Fruit fly (Drosophila melanogaster) whole organism, embryonic: ENCODE results near the gene CG11700.

ENCODE experiments used
- BtbVII ChIP-seq: fragments of 200-800 bp; sonication (Bioruptor generic); optimal IDR thresholded peaks from 3 replicates; lab custom pipeline; 2017; ENCODE audit warnings: missing biosample characterization, mild to moderate bottlenecking, missing genetic modification characterization
- CG1024 ChIP-seq: fragments of 200-800 bp; sonication (Bioruptor generic); IDR thresholded peaks from 2 replicates; pipeline ENCODE4 v1.3.6; 2022; ENCODE audit warnings: missing biosample characterization, missing genetic modification characterization
- CG10321 ChIP-seq: fragments of 200-800 bp; sonication (Bioruptor generic); IDR thresholded peaks from 2 replicates; pipeline ENCODE4 v1.3.6; 2022; ENCODE audit warnings: missing biosample characterization, missing genetic modification characterization
- CG10366 ChIP-seq: fragments of 200-800 bp; sonication (Bioruptor generic); IDR thresholded peaks from 2 replicates; pipeline ENCODE4 v1.3.6; 2022; ENCODE audit warnings: missing biosample characterization, missing genetic modification characterization
- CG10959 ChIP-seq: fragments of 200-800 bp; sonication (Bioruptor generic); IDR thresholded peaks from 2 replicates; pipeline ENCODE4 v1.3.6; 2022; ENCODE audit warnings: missing biosample characterization, missing genetic modification characterization
- CG11723 ChIP-seq: fragments of 200-800 bp; sonication (Bioruptor generic); optimal IDR thresholded peaks from 2 replicates; lab custom pipeline; 2017; ENCODE audit warnings: missing biosample characterization, mild to moderate bottlenecking, missing genetic modification characterization
- CG13775 ChIP-seq: fragments of 200-800 bp; sonication (Bioruptor generic); optimal IDR thresholded peaks from 3 replicates; lab custom pipeline; 2017; ENCODE audit warnings: missing biosample characterization, mild to moderate bottlenecking, missing genetic modification characterization
- CG1603 ChIP-seq: fragments of 200-800 bp; sonication (Bioruptor generic); optimal IDR thresholded peaks from 2 replicates; lab custom pipeline; 2019; ENCODE audit warnings: missing biosample characterization, mild to moderate bottlenecking, missing genetic modification characterization, moderate library complexity
- CG16863 ChIP-seq: fragments of 200-800 bp; sonication (Bioruptor generic); optimal IDR thresholded peaks from 3 replicates; lab custom pipeline; 2016; ENCODE audit warnings: missing biosample characterization, missing genetic modification characterization
- CG17612 ChIP-seq: fragments of 200-800 bp; sonication (Bioruptor generic); IDR thresholded peaks from 2 replicates; pipeline ENCODE4 v1.3.6; 2022; ENCODE audit warnings: missing biosample characterization, missing genetic modification characterization
- CG18764 ChIP-seq: fragments of 200-800 bp; sonication (Bioruptor generic); optimal IDR thresholded peaks from 3 replicates; lab custom pipeline; 2016; ENCODE audit warnings: missing biosample characterization, missing genetic modification characterization
- CG30020 ChIP-seq: fragments of 200-800 bp; optimal IDR thresholded peaks from 2 replicates; lab custom pipeline; 2019; ENCODE audit warnings: missing biosample characterization, mild to moderate bottlenecking, missing genetic modification characterization, moderate library complexity
- CG31224 ChIP-seq: fragments of 200-800 bp; sonication (Bioruptor generic); IDR thresholded peaks from 2 replicates; pipeline ENCODE4 v1.3.6; 2022; ENCODE audit warnings: missing biosample characterization, missing genetic modification characterization
- CG4404 ChIP-seq: fragments of 200-800 bp; sonication (Bioruptor generic); IDR thresholded peaks from 2 replicates; pipeline ENCODE4 v1.3.6; 2022; ENCODE audit warnings: missing biosample characterization, missing genetic modification characterization
- CG9609 ChIP-seq: fragments of 200-800 bp; sonication (Bioruptor generic); optimal IDR thresholded peaks from 3 replicates; lab custom pipeline; 2016; ENCODE audit warnings: missing biosample characterization, missing genetic modification characterization
- CHES-1-like ChIP-seq: fragments of 200-800 bp; sonication (Bioruptor generic); optimal IDR thresholded peaks from 2 replicates; lab custom pipeline; 2016; ENCODE audit warnings: missing biosample characterization, missing genetic modification characterization
- Chrac-16 ChIP-seq: fragments of 200-800 bp; sonication (Bioruptor generic); optimal IDR thresholded peaks from 3 replicates; lab custom pipeline; 2016; ENCODE audit warnings: missing biosample characterization, missing genetic modification characterization
- Dp ChIP-seq: fragments of 200-800 bp; sonication (Bioruptor generic); optimal IDR thresholded peaks from 2 replicates; lab custom pipeline; 2018; ENCODE audit warnings: missing biosample characterization, mild to moderate bottlenecking, missing genetic modification characterization, moderate library complexity
- HLH4C ChIP-seq: fragments of 200-800 bp; sonication (Bioruptor generic); IDR thresholded peaks from 3 replicates; pipeline ENCODE4 v1.3.6; 2022; ENCODE audit warnings: missing biosample characterization, missing genetic modification characterization; ENCODE audit not compliant: partially characterized antibody
- Hr3 ChIP-seq: fragments of 200-800 bp; sonication (Bioruptor generic); optimal IDR thresholded peaks from 3 replicates; lab custom pipeline; 2016; ENCODE audit warnings: missing biosample characterization, missing genetic modification characterization
- Hr78 ChIP-seq, 2 experiments: fragments of 200-800 bp in 1 of 2; fragments of >200 bp in 1 of 2; sonication (Bioruptor generic) in 1 of 2; optimal IDR thresholded peaks; 2 replicates each; lab custom pipeline; 2017 to 2019; ENCODE audit warnings: missing biosample characterization in 2 of 2, missing genetic modification characterization in 2 of 2, mild to moderate bottlenecking in 1 of 2, moderate library complexity in 1 of 2
- Kr ChIP-seq: fragments of 200-800 bp; sonication (Bioruptor generic); optimal IDR thresholded peaks from 2 replicates; lab custom pipeline; 2017; ENCODE audit warnings: missing biosample characterization, mild to moderate bottlenecking, missing genetic modification characterization
- Nf-YA ChIP-seq: fragments of 200-800 bp; sonication (Bioruptor generic); IDR thresholded peaks from 2 replicates; pipeline ENCODE4 v1.3.6; 2022; ENCODE audit warnings: missing biosample characterization, missing genetic modification characterization
- Poxn ChIP-seq: fragments of 200-800 bp; sonication (Bioruptor generic); IDR thresholded peaks from 2 replicates; pipeline ENCODE4 v1.3.6; 2022; ENCODE audit warnings: missing biosample characterization, missing genetic modification characterization
- Rfx ChIP-seq: fragments of 200-800 bp; sonication (Bioruptor generic); IDR thresholded peaks from 2 replicates; pipeline ENCODE4 v1.3.6; 2022; ENCODE audit warnings: missing biosample characterization, missing genetic modification characterization
- Stat92E ChIP-seq, 3 experiments: fragments of >200 bp in 2 of 3; fragments of 200-800 bp in 1 of 3; sonication (Bioruptor generic) in 1 of 3; optimal IDR thresholded peaks; 2 replicates each; lab custom pipeline; 2017 to 2019; ENCODE audit warnings: missing biosample characterization in 3 of 3, missing genetic modification characterization in 3 of 3, mild to moderate bottlenecking in 1 of 3, moderate library complexity in 1 of 3
- Xbp1 ChIP-seq: fragments of 200-800 bp; sonication (Bioruptor generic); optimal IDR thresholded peaks from 3 replicates; lab custom pipeline; 2016; ENCODE audit warnings: missing biosample characterization, mild to moderate bottlenecking, missing genetic modification characterization
- YL-1 ChIP-seq: fragments of 200-800 bp; sonication (Bioruptor generic); optimal IDR thresholded peaks from 3 replicates; lab custom pipeline; 2017; ENCODE audit warnings: missing biosample characterization, mild to moderate bottlenecking, missing genetic modification characterization
- ase ChIP-seq: fragments of 200-800 bp; sonication (Bioruptor generic); IDR thresholded peaks from 3 replicates; pipeline ENCODE4 v1.3.6; 2022; ENCODE audit warnings: missing biosample characterization, missing genetic modification characterization
- caup ChIP-seq: fragments of 200-800 bp; sonication (Bioruptor generic); optimal IDR thresholded peaks from 3 replicates; lab custom pipeline; 2017; ENCODE audit warnings: missing biosample characterization, mild to moderate bottlenecking, missing genetic modification characterization, moderate library complexity; ENCODE audit not compliant: severe bottlenecking
- cwo ChIP-seq: fragments of 200-800 bp; sonication (Bioruptor generic); optimal IDR thresholded peaks from 3 replicates; lab custom pipeline; 2017; ENCODE audit warnings: missing biosample characterization, missing genetic modification characterization, mild to moderate bottlenecking, moderate library complexity, missing genetic modification reagents
- dati ChIP-seq: fragments of 200-800 bp; sonication (Bioruptor generic); IDR thresholded peaks from 2 replicates; pipeline ENCODE4 v1.3.6; 2022; ENCODE audit warnings: missing biosample characterization, missing genetic modification characterization
- esg ChIP-seq: fragments of 200-800 bp; sonication (Bioruptor generic); conservative IDR thresholded peaks from 2 replicates; pipeline ENCODE4 v1.3.6; 2022; ENCODE audit warnings: missing biosample characterization, missing genetic modification characterization
- ewg ChIP-seq: fragments of 200-800 bp; sonication (Bioruptor generic); optimal IDR thresholded peaks from 3 replicates; lab custom pipeline; 2017; ENCODE audit warnings: mild to moderate bottlenecking, missing biosample characterization, missing genetic modification reagents, missing genetic modification characterization
- fd96Cb ChIP-seq: fragments of 200-800 bp; sonication (Bioruptor generic); optimal IDR thresholded peaks from 2 replicates; lab custom pipeline; 2018; ENCODE audit warnings: missing biosample characterization, mild to moderate bottlenecking, missing genetic modification characterization, moderate library complexity
- inv ChIP-seq: fragments of 200-800 bp; sonication (Bioruptor generic); IDR thresholded peaks from 2 replicates; pipeline ENCODE4 v1.3.6; 2022; ENCODE audit warnings: missing biosample characterization, missing genetic modification characterization; ENCODE audit not compliant: partially characterized antibody
- kah ChIP-seq: fragments of 200-800 bp; sonication (Bioruptor generic); optimal IDR thresholded peaks from 2 replicates; lab custom pipeline; 2018; ENCODE audit warnings: missing biosample characterization, mild to moderate bottlenecking, missing genetic modification characterization
- ken ChIP-seq: fragments of 200-800 bp; sonication (Bioruptor generic); IDR thresholded peaks from 3 replicates; pipeline ENCODE4 v1.3.6; 2022; ENCODE audit warnings: missing biosample characterization, missing genetic modification characterization
- luna ChIP-seq: fragments of 200-800 bp; sonication (Bioruptor generic); optimal IDR thresholded peaks from 2 replicates; lab custom pipeline; 2016; ENCODE audit warnings: missing biosample characterization, missing genetic modification characterization
- mirr ChIP-seq: fragments of 200-800 bp; sonication (Bioruptor generic); optimal IDR thresholded peaks from 3 replicates; lab custom pipeline; 2018; ENCODE audit warnings: missing biosample characterization, mild to moderate bottlenecking, missing genetic modification characterization
- org-1 ChIP-seq: fragments of 200-800 bp; sonication (Bioruptor generic); optimal IDR thresholded peaks from 2 replicates; lab custom pipeline; 2017; ENCODE audit warnings: missing biosample characterization, missing genetic modification characterization
- ranshi ChIP-seq: fragments of 200-800 bp; sonication (Bioruptor generic); IDR thresholded peaks from 2 replicates; pipeline ENCODE4 v1.3.6; 2022; ENCODE audit warnings: missing biosample characterization, missing genetic modification characterization
- scrt ChIP-seq: fragments of 200-800 bp; sonication (Bioruptor generic); optimal IDR thresholded peaks from 2 replicates; lab custom pipeline; 2018; ENCODE audit warnings: missing biosample characterization, mild to moderate bottlenecking, missing genetic modification characterization, moderate library complexity
- sima ChIP-seq: fragments of 200-800 bp; sonication (Bioruptor generic); optimal IDR thresholded peaks from 2 replicates; lab custom pipeline; 2016; ENCODE audit warnings: missing biosample characterization, missing genetic modification characterization
- sug ChIP-seq: fragments of 200-800 bp; optimal IDR thresholded peaks from 2 replicates; lab custom pipeline; 2019; ENCODE audit warnings: missing biosample characterization, mild to moderate bottlenecking, missing genetic modification characterization, moderate library complexity
- toy ChIP-seq: fragments of 200-800 bp; sonication (Bioruptor generic); IDR thresholded peaks from 2 replicates; pipeline ENCODE4 v1.3.6; 2022; ENCODE audit warnings: missing biosample characterization, missing genetic modification characterization
- trem ChIP-seq: fragments of 200-800 bp; optimal IDR thresholded peaks from 3 replicates; lab custom pipeline; 2019; ENCODE audit warnings: missing biosample characterization, mild to moderate bottlenecking, missing genetic modification characterization, moderate library complexity
- wdn ChIP-seq: fragments of 200-800 bp; sonication (Bioruptor generic); IDR thresholded peaks from 2 replicates; pipeline ENCODE4 v1.3.6; 2022; ENCODE audit warnings: missing biosample characterization, missing genetic modification characterization
- zen ChIP-seq: fragments of 200-800 bp; sonication (Bioruptor generic); optimal IDR thresholded peaks from 3 replicates; lab custom pipeline; 2018; ENCODE audit warnings: missing biosample characterization, mild to moderate bottlenecking, missing genetic modification characterization, moderate library complexity

The CG11700 gene

DNA sequence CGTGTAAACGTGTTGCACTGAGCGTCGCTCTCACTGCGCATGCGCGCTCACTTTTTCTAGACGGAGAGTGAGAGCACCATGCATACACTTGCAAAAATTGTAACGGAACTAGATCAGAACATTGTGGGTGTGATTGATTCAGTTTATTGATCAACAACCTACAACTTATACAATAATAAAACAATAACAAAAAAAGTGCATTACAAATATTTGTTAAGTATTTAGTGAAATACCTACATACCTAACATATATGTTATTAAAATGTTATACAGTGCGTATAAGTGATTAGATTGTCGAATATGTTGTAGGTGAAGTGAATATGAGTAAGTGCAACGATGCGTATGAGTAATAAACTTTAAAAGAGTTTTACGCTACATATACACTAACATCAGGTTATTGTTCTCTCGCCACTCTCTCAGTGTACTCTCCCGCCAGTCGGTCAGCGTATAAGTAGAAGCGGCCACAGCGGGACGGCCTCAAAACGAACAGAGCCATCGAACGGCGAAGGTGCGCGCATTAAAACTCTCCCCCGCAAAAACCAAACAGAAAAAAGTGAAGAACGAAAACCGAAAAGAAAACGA, 47.1 kb upstream of the CG11700 start, which contains the start of gene CG42240 (continued):
- peak; percentile 58; the same call in 1 of the 3 replicates for TF ChIP-seq ase (GFP tag; lab: Robert Waterston, UW)
- TF ChIP-seq toy: 0 out of 2 replicates have a peak, but pooled peaks have one; percentile 8
- TF ChIP-seq CG4404 (GFP tag; lab: Robert Waterston, UW): peak; percentile 61
- peak; percentile 87 for TF ChIP-seq cwo (GFP tag; lab: Kevin White, UChicago)
- peak; percentile 71 for TF ChIP-seq CG10366 (GFP tag; lab: Robert Waterston, UW)
- peak; percentile 70 for TF ChIP-seq CG1603 (tag; lab: Kevin White, UChicago)
- no peak for TF ChIP-seq Kr
- 0 out of 2 replicates have a peak, but pooled peaks have one; percentile 19 for TF ChIP-seq wdn (GFP tag; lab: Robert Waterston, UW)
- TF ChIP-seq scrt (GFP tag; lab: Kevin White, UChicago): peak; percentile 83
- peak; percentile 71 for TF ChIP-seq trem (tag; lab: Kevin White, UChicago)
- TF ChIP-seq BtbVII (GFP tag; lab: Kevin White, UChicago): peak; percentile 91
- 0 out of 3 replicates have a peak, but pooled peaks have one; percentile 48 for TF ChIP-seq ken (GFP tag; lab: Robert Waterston, UW)
- TF ChIP-seq YL-1: peak; percentile 82
- TF ChIP-seq Nf-YA (GFP tag; lab: Robert Waterston, UW): peak; percentile 56; the same call in 1 of the 2 replicates
- no peak for TF ChIP-seq CG17612 (GFP tag; lab: Robert Waterston, UW)
- peak; percentile 90 for TF ChIP-seq Hr3 (GFP tag; lab: Kevin White, UChicago)
- no peak for TF ChIP-seq CG10959 (GFP tag; lab: Robert Waterston, UW)
- TF ChIP-seq mirr: peak; percentile 60
- TF ChIP-seq Chrac-16 (GFP tag; lab: Kevin White, UChicago): peak; percentile 88
- TF ChIP-seq Stat92E (GFP tag; optimal IDR thresholded peaks at IDR 0.05; lab: Kevin White, UChicago): peak in 1 of 3 experiments; percentile 69
- peak; percentile 81 for TF ChIP-seq kah (GFP tag; lab: Kevin White, UChicago)
- TF ChIP-seq fd96Cb (tag; lab: Kevin White, UChicago): peak; percentile 92
- TF ChIP-seq CG1024 (GFP tag; lab: Robert Waterston, UW): 0 out of 2 replicates have a peak, but pooled peaks have one; percentile 9
- TF ChIP-seq Xbp1: peak; percentile 91
- no peak for TF ChIP-seq Poxn (GFP tag; lab: Robert Waterston, UW)
- TF ChIP-seq ranshi (GFP tag; lab: Robert Waterston, UW): peak; percentile 47; the same call in 1 of the 2 replicates
- peak; percentile 92 for TF ChIP-seq ewg
- TF ChIP-seq CG31224 (GFP tag; lab: Robert Waterston, UW): peak; percentile 40; the same call in 1 of the 2 replicates
- peak; percentile 88 for TF ChIP-seq CG13775
- TF ChIP-seq CG11723 (GFP tag; lab: Kevin White, UChicago): peak; percentile 88
- TF ChIP-seq CG9609: peak; percentile 57
- TF ChIP-seq dati: no peak; the same call in 1 of the 2 replicates
- TF ChIP-seq esg (GFP tag; lab: Robert Waterston, UW): peak; percentile 86
- TF ChIP-seq caup: peak; percentile 85
- peak; percentile 85 for TF ChIP-seq CG18764 (GFP tag; lab: Kevin White, UChicago)
- peak; percentile 79 for TF ChIP-seq zen (tag; lab: Kevin White, UChicago)
- no peak for TF ChIP-seq luna (GFP tag; lab: Kevin White, UChicago)
- peak; percentile 78 for TF ChIP-seq Rfx
- TF ChIP-seq CHES-1-like (GFP tag; lab: Kevin White, UChicago): peak; percentile 77
- TF ChIP-seq CG16863 (GFP tag; lab: Kevin White, UChicago): peak; percentile 79
- peak; percentile 92 for TF ChIP-seq org-1 (GFP tag; lab: Kevin White, UChicago)
- no peak for TF ChIP-seq Dp (GFP tag; lab: Kevin White, UChicago)
- peak in 1 of 2 experiments; percentile 88 for TF ChIP-seq Hr78 (GFP tag; optimal IDR thresholded peaks at IDR 0.05; lab: Kevin White, UChicago)
- TF ChIP-seq inv (GFP tag; lab: Robert Waterston, UW): no peak
- peak; percentile 71 for TF ChIP-seq CG30020 (tag; lab: Kevin White, UChicago)
- peak; percentile 87 for TF ChIP-seq sug (tag; lab: Kevin White, UChicago)
- TF ChIP-seq sima (GFP tag; lab: Kevin White, UChicago): peak; percentile 16
- TF ChIP-seq CG10321: no peak
- no peak for TF ChIP-seq HLH4C (GFP tag; lab: Robert Waterston, UW)
